Worm (Caenorhabditis elegans): ENCODE data around the gene atgp-1.

ce11 chrIV:17238951-17239350 lies 30.2 kb upstream of the atgp-1 start:
- TF ChIP-seq lin-13 (tag; optimal IDR thresholded peaks at IDR 0.05) (no peak), ces-1 (GFP tag; optimal IDR thresholded peaks at IDR 0.05) (peak; percentile 60), snpc-4 (tag; optimal IDR thresholded peaks at IDR 0.05) (no peak), M03D4.4 (tag; optimal IDR thresholded peaks at IDR 0.05) (no peak)
